Fruit fly (Drosophila melanogaster) whole organism, adult: ENCODE results near the gene Obp83cd.

ENCODE experiments used
- CG7101 ChIP-seq: fragments of 200-800 bp; sonication (Bioruptor generic); optimal IDR thresholded peaks from 2 replicates; lab custom pipeline; 2018; ENCODE audit warnings: missing biosample characterization, mild to moderate bottlenecking, missing genetic modification characterization, moderate library complexity
- cic ChIP-seq: fragments of 200-800 bp; sonication (Bioruptor generic); optimal IDR thresholded peaks from 2 replicates; lab custom pipeline; 2017; ENCODE audit warnings: missing biosample characterization, mild to moderate bottlenecking, missing genetic modification characterization, moderate library complexity

- TF ChIP-seq CG7101 (tag; lab: Kevin White, UChicago) (no peak), cic (GFP tag; lab: Kevin White, UChicago) (no peak)
Measured at dm6 chr3R:6156963-6157498, 49.1 kb downstream of the Obp83cd start, which contains the start of gene CG31559.
